Worm (Caenorhabditis elegans) whole organism, young adult: ENCODE results near the gene unc-33.

Source experiments
- B0019.2 ChIP-seq: fragments of 200-800 bp; sonication (Bioruptor generic); conservative IDR thresholded peaks from 2 replicates; pipeline ENCODE4 v1.3.6; 2022; ENCODE audit warnings: missing genetic modification reagents, missing genetic modification characterization, missing compliant biosample characterization
- B0035.1 ChIP-seq: sonication (generic microtip); optimal IDR thresholded peaks from 2 replicates; lab custom pipeline; 2016; ENCODE audit warnings: missing genetic modification characterization, mild to moderate bottlenecking, missing compliant biosample characterization, missing genotype, missing genetic modification reagents
- D2030.7 ChIP-seq: fragments of 200-800 bp; sonication (Bioruptor generic); IDR thresholded peaks from 2 replicates; pipeline ENCODE4 v1.3.6; 2022; ENCODE audit warnings: missing genetic modification reagents, missing genetic modification characterization, missing compliant biosample characterization
- F10E7.11 ChIP-seq: sonication (generic microtip); optimal IDR thresholded peaks from 2 replicates; lab custom pipeline; 2017; ENCODE audit warnings: mild to moderate bottlenecking, missing genetic modification characterization, moderate library complexity, missing compliant biosample characterization
- F33H1.4 ChIP-seq: fragments of 200-800 bp; sonication (Bioruptor generic); IDR thresholded peaks from 2 replicates; pipeline ENCODE4 v1.3.6; 2022; ENCODE audit warnings: missing genetic modification reagents, missing genetic modification characterization, missing compliant biosample characterization
- F52B5.7 ChIP-seq: sonication (generic microtip); optimal IDR thresholded peaks from 2 replicates; lab custom pipeline; 2016; ENCODE audit warnings: mild to moderate bottlenecking, missing genetic modification characterization, missing compliant biosample characterization
- K11D2.4 ChIP-seq: fragments of 200-800 bp; sonication (Bioruptor generic); IDR thresholded peaks from 2 replicates; pipeline ENCODE4 v1.3.6; 2022; ENCODE audit warnings: missing genetic modification reagents, missing genetic modification characterization, missing compliant biosample characterization
- K12H6.12 ChIP-seq: fragments of 200-800 bp; sonication (Bioruptor generic); optimal IDR thresholded peaks from 2 replicates; lab custom pipeline; 2018; ENCODE audit warnings: mild to moderate bottlenecking, missing genetic modification characterization, missing compliant biosample characterization
- T07F8.4 ChIP-seq: sonication (generic microtip); optimal IDR thresholded peaks from 2 replicates; lab custom pipeline; 2016; ENCODE audit warnings: mild to moderate bottlenecking, missing genetic modification characterization, moderate library complexity, missing compliant biosample characterization
- Y95B8A.8 ChIP-seq: fragments of 200-800 bp; sonication (Bioruptor generic); IDR thresholded peaks from 2 replicates; pipeline ENCODE4 v1.3.6; 2022; ENCODE audit warnings: missing genetic modification reagents, missing genetic modification characterization, missing compliant biosample characterization
- ama-1 ChIP-seq, 3 experiments: fragments of 150-350 bp in 1 of 3; sonication (generic microtip) in 2 of 3; optimal IDR thresholded peaks; 2 replicates each; lab custom pipeline; 2014 to 2018; ENCODE audit warnings: missing biosample characterization in 2 of 3, missing genetic modification characterization in 2 of 3, missing genetic modification reagents in 2 of 3
- attf-6 ChIP-seq: fragments of 200-800 bp; sonication (Bioruptor generic); IDR thresholded peaks from 2 replicates; pipeline ENCODE4 v1.3.6; 2022; ENCODE audit warnings: missing genetic modification reagents, missing genetic modification characterization, missing compliant biosample characterization
- bed-2 ChIP-seq: fragments of 200-800 bp; sonication (Bioruptor generic); IDR thresholded peaks from 2 replicates; pipeline ENCODE4 v1.3.6; 2022; ENCODE audit warnings: missing genetic modification reagents, missing genetic modification characterization, missing compliant biosample characterization
- ccch-3 ChIP-seq: fragments of 200-800 bp; sonication (Bioruptor generic); optimal IDR thresholded peaks from 2 replicates; lab custom pipeline; 2018; ENCODE audit warnings: mild to moderate bottlenecking, missing genetic modification characterization, missing compliant biosample characterization
- cebp-1 ChIP-seq, 2 experiments: fragments of 200-800 bp in 1 of 2; sonication (Bioruptor generic) in 1 of 2; sonication (generic microtip) in 1 of 2; IDR thresholded peaks in 1 of 2; optimal IDR thresholded peaks in 1 of 2; 2 replicates each; pipeline versions ENCODE4 v1.3.6 to Lab custom; 2017 to 2022; ENCODE audit warnings: missing compliant biosample characterization in 2 of 2, missing genetic modification characterization in 2 of 2, mild to moderate bottlenecking in 1 of 2, missing genetic modification reagents in 1 of 2, moderate library complexity in 1 of 2
- cebp-2 ChIP-seq: fragments of 200-800 bp; sonication (Bioruptor generic); IDR thresholded peaks from 2 replicates; pipeline ENCODE4 v1.3.6; 2022; ENCODE audit warnings: missing genetic modification characterization, missing compliant biosample characterization
- ceh-100 ChIP-seq: fragments of 200-800 bp; sonication (Bioruptor generic); IDR thresholded peaks from 2 replicates; pipeline ENCODE4 v1.3.6; 2022; ENCODE audit warnings: missing genetic modification reagents, missing genetic modification characterization, missing compliant biosample characterization
- ceh-27 ChIP-seq: fragments of 200-800 bp; sonication (Bioruptor generic); optimal IDR thresholded peaks from 2 replicates; lab custom pipeline; 2018; ENCODE audit warnings: mild to moderate bottlenecking, missing genetic modification characterization, moderate library complexity, missing compliant biosample characterization
- ceh-40 ChIP-seq: fragments of 200-800 bp; sonication (Bioruptor generic); IDR thresholded peaks from 2 replicates; pipeline ENCODE4 v1.3.6; 2022; ENCODE audit warnings: missing genetic modification characterization, missing compliant biosample characterization
- ceh-79 ChIP-seq: sonication (generic microtip); optimal IDR thresholded peaks from 2 replicates; lab custom pipeline; 2017; ENCODE audit warnings: mild to moderate bottlenecking, missing genetic modification characterization, missing compliant biosample characterization
- efl-1 ChIP-seq: fragments of 150-350 bp; optimal IDR thresholded peaks from 2 replicates; lab custom pipeline; 2014; ENCODE audit warnings: missing biosample characterization, missing genetic modification reagents, missing genetic modification characterization
- ekl-4 ChIP-seq: fragments of 200-800 bp; sonication (Bioruptor generic); IDR thresholded peaks from 2 replicates; pipeline ENCODE4 v1.3.6; 2022; ENCODE audit warnings: missing genetic modification reagents, missing genetic modification characterization, missing compliant biosample characterization
- fkh-3 ChIP-seq: sonication (generic microtip); optimal IDR thresholded peaks from 2 replicates; lab custom pipeline; 2016; ENCODE audit warnings: mild to moderate bottlenecking, missing genetic modification characterization, missing compliant biosample characterization
- gei-17 ChIP-seq: fragments of 200-800 bp; sonication (Bioruptor generic); optimal IDR thresholded peaks from 2 replicates; lab custom pipeline; 2018; ENCODE audit warnings: mild to moderate bottlenecking, missing genetic modification characterization, missing compliant biosample characterization
- hlh-12 ChIP-seq: sonication (generic microtip); optimal IDR thresholded peaks from 2 replicates; lab custom pipeline; 2016; ENCODE audit warnings: missing genetic modification characterization, missing compliant biosample characterization
- hmg-1.2 ChIP-seq: fragments of 200-800 bp; sonication (Bioruptor generic); IDR thresholded peaks from 2 replicates; pipeline ENCODE4 v1.3.6; 2022; ENCODE audit warnings: missing genetic modification reagents, missing genetic modification characterization, missing compliant biosample characterization
- lag-1 ChIP-seq: fragments of 200-800 bp; sonication (Bioruptor generic); IDR thresholded peaks from 2 replicates; pipeline ENCODE4 v1.3.6; 2022; ENCODE audit warnings: missing genetic modification reagents, missing genetic modification characterization, missing compliant biosample characterization
- let-607 ChIP-seq, 2 experiments: fragments of 200-800 bp in 1 of 2; sonication (Bioruptor generic) in 1 of 2; sonication (generic microtip) in 1 of 2; optimal IDR thresholded peaks; 2 replicates each; lab custom pipeline; 2016 to 2018; ENCODE audit warnings: mild to moderate bottlenecking in 2 of 2, missing compliant biosample characterization in 2 of 2, missing genetic modification characterization in 2 of 2, moderate library complexity in 2 of 2, missing genotype in 1 of 2
- lin-26 ChIP-seq: fragments of 200-800 bp; sonication (Bioruptor generic); IDR thresholded peaks from 2 replicates; pipeline ENCODE4 v1.3.6; 2022; ENCODE audit warnings: missing genetic modification reagents, missing genetic modification characterization, missing compliant biosample characterization
- mcd-1 ChIP-seq: fragments of 200-800 bp; sonication (Bioruptor generic); IDR thresholded peaks from 2 replicates; pipeline ENCODE4 v1.3.6; 2022; ENCODE audit warnings: missing genetic modification reagents, missing genetic modification characterization, missing compliant biosample characterization
- mes-4 ChIP-seq: sonication (generic microtip); optimal IDR thresholded peaks from 2 replicates; lab custom pipeline; 2016; ENCODE audit warnings: missing genotype, missing genetic modification characterization, missing compliant biosample characterization
- nhr-120 ChIP-seq: fragments of 200-800 bp; sonication (Bioruptor generic); IDR thresholded peaks from 2 replicates; pipeline ENCODE4 v1.3.6; 2022; ENCODE audit warnings: missing genetic modification characterization, missing compliant biosample characterization
- nhr-27 ChIP-seq: fragments of 200-800 bp; sonication (Bioruptor generic); optimal IDR thresholded peaks from 2 replicates; lab custom pipeline; 2018; ENCODE audit warnings: mild to moderate bottlenecking, missing genetic modification characterization, moderate library complexity, missing compliant biosample characterization
- nhr-80 ChIP-seq: sonication (generic microtip); optimal IDR thresholded peaks from 2 replicates; lab custom pipeline; 2016; ENCODE audit warnings: missing genetic modification characterization, missing compliant biosample characterization
- pbrm-1 ChIP-seq: fragments of 200-800 bp; sonication (Bioruptor generic); IDR thresholded peaks from 2 replicates; pipeline ENCODE4 v1.3.6; 2022; ENCODE audit warnings: missing genetic modification reagents, missing genetic modification characterization, missing compliant biosample characterization
- rec-8 ChIP-seq, 2 experiments: sonication (generic microtip); optimal IDR thresholded peaks; 2 replicates each; lab custom pipeline; 2016; ENCODE audit warnings: mild to moderate bottlenecking in 2 of 2, missing genetic modification characterization in 2 of 2, missing genetic modification reagents in 2 of 2, missing genotype in 2 of 2, missing biosample characterization in 1 of 2, missing compliant biosample characterization in 1 of 2, moderate library complexity in 1 of 2
- repo-1 ChIP-seq: sonication (generic microtip); optimal IDR thresholded peaks from 2 replicates; lab custom pipeline; 2017; ENCODE audit warnings: mild to moderate bottlenecking, missing genetic modification characterization, missing compliant biosample characterization
- rpc-1 ChIP-seq, 2 experiments: fragments of 150-350 bp in 1 of 2; sonication (generic microtip) in 1 of 2; optimal IDR thresholded peaks; 2 replicates each; lab custom pipeline; 2014 to 2018; ENCODE audit warnings: missing biosample characterization in 1 of 2, missing genetic modification characterization in 1 of 2, missing genetic modification reagents in 1 of 2, missing genotype in 1 of 2
- sea-2 ChIP-seq: fragments of 200-800 bp; sonication (Bioruptor generic); IDR thresholded peaks from 2 replicates; pipeline ENCODE4 v1.3.6; 2022; ENCODE audit warnings: missing genetic modification characterization, missing compliant biosample characterization
- snpc-1.3 ChIP-seq: sonication (generic microtip); optimal IDR thresholded peaks from 2 replicates; lab custom pipeline; 2017; ENCODE audit warnings: missing genetic modification characterization, mild to moderate bottlenecking, missing compliant biosample characterization, antibody characterized with exemption, moderate library complexity, missing genotype, missing genetic modification reagents; ENCODE audit not compliant: insufficient read depth
- snpc-4 ChIP-seq, 5 experiments: fragments of 150-350 bp in 1 of 5; sonication (generic microtip) in 4 of 5; optimal IDR thresholded peaks; 2 replicates each; lab custom pipeline; 2014 to 2018; ENCODE audit warnings: missing genetic modification characterization in 5 of 5, missing biosample characterization in 3 of 5, antibody characterized with exemption in 2 of 5, mild to moderate bottlenecking in 2 of 5, missing compliant biosample characterization in 2 of 5, missing genotype in 2 of 5, moderate library complexity in 2 of 5, missing genetic modification reagents in 1 of 5
- zfh-2 ChIP-seq: fragments of 200-800 bp; sonication (Bioruptor generic); conservative IDR thresholded peaks from 2 replicates; pipeline ENCODE4 v1.3.6; 2022; ENCODE audit warnings: missing genetic modification reagents, missing genetic modification characterization, missing compliant biosample characterization
- ztf-18 ChIP-seq: sonication (generic microtip); optimal IDR thresholded peaks from 2 replicates; lab custom pipeline; 2016; ENCODE audit warnings: missing genotype, mild to moderate bottlenecking, missing genetic modification characterization, missing compliant biosample characterization
- ztf-25 ChIP-seq: fragments of 200-800 bp; sonication (Bioruptor generic); IDR thresholded peaks from 2 replicates; pipeline ENCODE4 v1.3.6; 2022; ENCODE audit warnings: missing genetic modification reagents, missing genetic modification characterization, missing compliant biosample characterization
- ztf-6 ChIP-seq: fragments of 200-800 bp; sonication (Bioruptor generic); IDR thresholded peaks from 2 replicates; pipeline ENCODE4 v1.3.6; 2022; ENCODE audit warnings: missing genetic modification reagents, missing genetic modification characterization, missing compliant biosample characterization

unc-33 gene

ce11 chrIV:3524584-3525020 lies 7.9 kb downstream of the unc-33 start:
- TF ChIP-seq T07F8.4 (tag; lab: Kevin White, UChicago), result peak; percentile 33
- TF ChIP-seq hlh-12 (tag; lab: Kevin White, UChicago), result peak; percentile 43
- peak; percentile 68; the same call in 1 of the 2 replicates for TF ChIP-seq ztf-25 (GFP tag; lab: Robert Waterston, UW)
- TF ChIP-seq F10E7.11 (tag; lab: Kevin White, UChicago), result peak; percentile 33
- no peak for TF ChIP-seq cebp-2 (GFP tag; lab: Robert Waterston, UW)
- TF ChIP-seq gei-17 (GFP tag; lab: Kevin White, UChicago), result no peak
- peak; percentile 76 for TF ChIP-seq zfh-2 (GFP tag; lab: Robert Waterston, UW)
- no peak for TF ChIP-seq nhr-80 (tag; lab: Kevin White, UChicago)
- peak; percentile 60; the same call in 1 of the 2 replicates for TF ChIP-seq mcd-1 (GFP tag; lab: Robert Waterston, UW)
- no peak for TF ChIP-seq nhr-27 (tag; lab: Kevin White, UChicago)
- peak; percentile 40 for TF ChIP-seq F52B5.7 (tag; lab: Kevin White, UChicago)
- no peak for TF ChIP-seq let-607 (tag; optimal IDR thresholded peaks at IDR 0.05; lab: Kevin White, UChicago)
- TF ChIP-seq rpc-1 (optimal IDR thresholded peaks at IDR 0.05; lab: Kevin White, UChicago), result peak; percentile 66
- peak; percentile 78 for TF ChIP-seq rpc-1 (tag; optimal IDR thresholded peaks at IDR 0.05; lab: Kevin White, UChicago)
- TF ChIP-seq bed-2 (GFP tag; lab: Robert Waterston, UW), result 0 out of 2 replicates have a peak, but pooled peaks have one; percentile 6
- 0 out of 2 replicates have a peak, but pooled peaks have one; percentile 28 for TF ChIP-seq K11D2.4 (GFP tag; lab: Robert Waterston, UW)
- TF ChIP-seq ekl-4 (GFP tag; lab: Robert Waterston, UW), result peak; percentile 24; the same call in 1 of the 2 replicates
- no peak for TF ChIP-seq ama-1 (optimal IDR thresholded peaks at IDR 0.05; lab: Kevin White, UChicago)
- TF ChIP-seq ama-1 (GFP tag; optimal IDR thresholded peaks at IDR 0.05; lab: Kevin White, UChicago), result peak; percentile 4 to 22
- peak; percentile 8 for TF ChIP-seq fkh-3 (tag; lab: Kevin White, UChicago)
- peak; percentile 77; the same call in 1 of the 2 replicates for TF ChIP-seq Y95B8A.8 (GFP tag; lab: Robert Waterston, UW)
- peak; percentile 47 for TF ChIP-seq ztf-18 (tag; lab: Kevin White, UChicago)
- TF ChIP-seq B0035.1 (tag; lab: Kevin White, UChicago), result no peak
- peak; percentile 19 for TF ChIP-seq snpc-1.3 (tag; lab: Kevin White, UChicago)
- no peak for TF ChIP-seq ccch-3 (GFP tag; lab: Kevin White, UChicago)
- TF ChIP-seq attf-6 (GFP tag; lab: Robert Waterston, UW), result 0 out of 2 replicates have a peak, but pooled peaks have one; percentile 55
- TF ChIP-seq mes-4, result no peak
- 0 out of 2 replicates have a peak, but pooled peaks have one; percentile 63 for TF ChIP-seq ceh-40 (GFP tag; lab: Robert Waterston, UW)
- TF ChIP-seq ceh-100, result peak; percentile 45
- peak; percentile 38 for TF ChIP-seq repo-1 (tag; lab: Kevin White, UChicago)
- peak; percentile 51 for TF ChIP-seq D2030.7 (GFP tag; lab: Robert Waterston, UW)
- TF ChIP-seq cebp-1 (GFP tag; IDR thresholded peaks at IDR 0.05; lab: Robert Waterston, UW), result peak; percentile 18; the same call in 1 of the 2 replicates
- TF ChIP-seq cebp-1 (tag; optimal IDR thresholded peaks at IDR 0.05; lab: Kevin White, UChicago), result peak; percentile 66
- TF ChIP-seq lin-26 (GFP tag; lab: Robert Waterston, UW), result peak; percentile 94
- TF ChIP-seq ceh-27 (GFP tag; lab: Kevin White, UChicago), result peak; percentile 53
- peak; percentile 33 to 53 for TF ChIP-seq rec-8 (tag; optimal IDR thresholded peaks at IDR 0.05; lab: Kevin White, UChicago)
- TF ChIP-seq ceh-79, result no peak
- TF ChIP-seq nhr-120 (GFP tag; lab: Robert Waterston, UW), result no peak
- TF ChIP-seq hmg-1.2, result peak; percentile 71
- TF ChIP-seq pbrm-1, result peak; percentile 71
- peak; percentile 23 for TF ChIP-seq snpc-4 (GFP tag; optimal IDR thresholded peaks at IDR 0.05; lab: Kevin White, UChicago)
- TF ChIP-seq snpc-4 (tag; optimal IDR thresholded peaks at IDR 0.05; lab: Kevin White, UChicago), result peak in 3 of 4 experiments; percentile 5 to 82 (median 72)
- TF ChIP-seq lag-1 (GFP tag; lab: Robert Waterston, UW), result no peak
- TF ChIP-seq F33H1.4 (GFP tag; lab: Robert Waterston, UW), result no peak
- peak; percentile 8 for TF ChIP-seq efl-1 (GFP tag; lab: Kevin White, UChicago)
- no peak for TF ChIP-seq ztf-6 (GFP tag; lab: Robert Waterston, UW)
- TF ChIP-seq K12H6.12 (tag; lab: Kevin White, UChicago), result peak; percentile 27
- 0 out of 2 replicates have a peak, but pooled peaks have one; percentile 27 for TF ChIP-seq B0019.2
- TF ChIP-seq sea-2 (GFP tag; lab: Robert Waterston, UW), result no peak
